Fruit fly (Drosophila melanogaster) whole organism, adult: ENCODE data around the gene CG33768.

ENCODE experiments used
- CG12768 ChIP-seq: fragments of 200-800 bp; sonication (Bioruptor generic); optimal IDR thresholded peaks from 2 replicates; lab custom pipeline; 2017; ENCODE audit warnings: missing biosample characterization, missing genetic modification characterization, mild to moderate bottlenecking, moderate library complexity, missing genetic modification reagents
- Clk ChIP-seq: fragments of 200-800 bp; sonication (Bioruptor generic); optimal IDR thresholded peaks from 2 replicates; lab custom pipeline; 2017; ENCODE audit warnings: missing biosample characterization, missing genetic modification characterization
- Crg-1 ChIP-seq: fragments of 200-800 bp; sonication (Bioruptor generic); optimal IDR thresholded peaks from 2 replicates; lab custom pipeline; 2016; ENCODE audit warnings: missing biosample characterization, missing genetic modification characterization
- Hr96 ChIP-seq: fragments of 200-800 bp; sonication (Bioruptor generic); optimal IDR thresholded peaks from 2 replicates; lab custom pipeline; 2016; ENCODE audit warnings: missing biosample characterization, missing genetic modification characterization
- Mnt ChIP-seq: fragments of 200-800 bp; sonication (Bioruptor generic); optimal IDR thresholded peaks from 2 replicates; lab custom pipeline; 2016; ENCODE audit warnings: missing biosample characterization, mild to moderate bottlenecking, missing genetic modification characterization

dm6 chr3L:22665110-22665509 is 18.1 kb downstream of the CG33768 start:
- TF ChIP-seq Mnt (GFP tag; lab: Kevin White, UChicago) (no peak), Clk (no peak), CG12768 (GFP tag; lab: Kevin White, UChicago) (no peak), Crg-1 (GFP tag; lab: Kevin White, UChicago) (no peak), Hr96 (GFP tag; lab: Kevin White, UChicago) (no peak)
